Fruit fly (Drosophila melanogaster): ENCODE results near the gene RhoGAP68F.

Gene RhoGAP68F

DNA sequence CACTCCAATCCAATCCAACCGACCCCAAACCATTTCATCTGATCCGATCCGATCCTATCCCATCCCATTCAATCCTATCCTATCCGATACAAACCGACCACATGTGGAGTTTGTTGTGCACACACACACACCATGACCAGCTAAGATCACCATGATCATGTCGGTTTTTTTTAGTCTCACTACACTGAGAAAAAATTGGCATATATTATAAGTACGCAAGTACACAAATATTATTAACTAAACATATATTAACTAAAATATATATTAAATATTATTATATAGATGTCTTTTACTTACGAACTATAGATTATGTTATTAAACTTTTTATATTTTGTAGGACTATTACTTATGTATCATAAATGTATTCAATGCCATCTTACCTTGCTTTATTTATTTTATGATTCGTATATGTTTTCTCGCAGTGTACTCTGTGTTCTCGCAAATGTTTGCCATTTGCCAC is 36.7 kb upstream of the RhoGAP68F start (continued):
- TF ChIP-seq nom (GFP tag; optimal IDR thresholded peaks at IDR 0.05) (peak; percentile 16), insv (GFP tag; optimal IDR thresholded peaks at IDR 0.05) (peak in 1 of 2 experiments; percentile 29), D (optimal IDR thresholded peaks at IDR 0.05) (no peak), D (GFP tag; optimal IDR thresholded peaks at IDR 0.05) (peak; percentile 34), tio (GFP tag; optimal IDR thresholded peaks at IDR 0.05) (peak; percentile 4), btn (GFP tag; optimal IDR thresholded peaks at IDR 0.05) (no peak), CG7556 (GFP tag; optimal IDR thresholded peaks at IDR 0.05) (peak; percentile 32), dmrt11E (tag; optimal IDR thresholded peaks at IDR 0.05) (peak; percentile 77), zf30C (GFP tag; optimal IDR thresholded peaks at IDR 0.05) (peak; percentile 54), phol (tag; optimal IDR thresholded peaks at IDR 0.05) (peak; percentile 63), CG33213 (GFP tag; optimal IDR thresholded peaks at IDR 0.05) (no peak), zen (tag; optimal IDR thresholded peaks at IDR 0.05) (peak; percentile 56), ro (GFP tag; IDR thresholded peaks at IDR 0.05) (no peak), CG8388 (GFP tag; optimal IDR thresholded peaks at IDR 0.05) (peak; percentile 21), grau (tag; optimal IDR thresholded peaks at IDR 0.05) (peak; percentile 45), CG1602 (GFP tag; optimal IDR thresholded peaks at IDR 0.05) (peak; percentile 19), da (GFP tag; optimal IDR thresholded peaks at IDR 0.05) (no peak), gem (tag; optimal IDR thresholded peaks at IDR 0.05) (peak; percentile 68), CG12391 (tag; optimal IDR thresholded peaks at IDR 0.05) (peak; percentile 55), nmo (GFP tag; optimal IDR thresholded peaks at IDR 0.05) (peak; percentile 57), prd (optimal IDR thresholded peaks at IDR 0.05) (no peak), prd (GFP tag; IDR thresholded peaks at IDR 0.05) (peak; percentile 42; the same call in 1 of the 3 replicates), CG2202 (tag; optimal IDR thresholded peaks at IDR 0.05) (peak; percentile 21), CG17829 (tag; optimal IDR thresholded peaks at IDR 0.05) (peak; percentile 50), CG11085 (GFP tag; IDR thresholded peaks at IDR 0.05) (0 out of 2 replicates have a peak, but pooled peaks have one; percentile 12), CG10267 (tag; optimal IDR thresholded peaks at IDR 0.05) (peak; percentile 55), D19A (tag; optimal IDR thresholded peaks at IDR 0.05) (peak; percentile 28)

DNA sequence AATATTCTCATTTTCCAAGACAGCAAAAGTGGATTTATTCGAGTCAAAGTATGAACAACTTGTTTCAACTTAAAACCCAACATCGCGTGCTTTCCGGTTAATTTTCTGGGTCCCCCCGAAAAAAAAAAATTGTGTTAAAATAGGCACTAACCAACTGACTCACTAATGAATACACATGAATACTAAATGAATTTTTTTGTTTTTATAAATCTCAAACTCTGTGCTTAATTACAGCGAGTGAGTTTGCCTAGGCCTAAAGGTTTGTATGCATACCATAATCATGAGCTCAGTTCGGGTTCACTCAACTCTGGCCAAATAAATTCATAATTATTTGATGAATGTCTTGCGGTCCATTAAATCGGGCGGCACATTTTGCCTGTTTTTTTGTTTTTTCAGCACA is 31.3 kb upstream of the RhoGAP68F start:
- TF ChIP-seq NK7.1 (GFP tag; optimal IDR thresholded peaks at IDR 0.05) (no peak), croc (GFP tag; conservative IDR thresholded peaks at IDR 0.05) (no peak), Six4 (GFP tag; optimal IDR thresholded peaks at IDR 0.05) (no peak), Xrp1 (GFP tag; IDR thresholded peaks at IDR 0.05) (no peak), vvl (GFP tag; IDR thresholded peaks at IDR 0.05) (peak; percentile 53; the same call in 1 of the 2 replicates), sens (GFP tag) (peak; percentile 56), Awh (GFP tag; IDR thresholded peaks at IDR 0.05) (peak; percentile 52; the same call in 1 of the 2 replicates), sqz (GFP tag; optimal IDR thresholded peaks at IDR 0.05) (peak; percentile 70), Optix (GFP tag; IDR thresholded peaks at IDR 0.05) (no peak), CoRest (tag; optimal IDR thresholded peaks at IDR 0.05) (no peak), bsh (GFP tag; optimal IDR thresholded peaks at IDR 0.05) (no peak), sd (tag; optimal IDR thresholded peaks at IDR 0.05) (peak; percentile 43), chinmo (GFP tag; IDR thresholded peaks at IDR 0.05; ENCODE audit: partially characterized antibody) (0 out of 4 replicates have a peak, but pooled peaks have one; percentile 62)

Data from whole organism, embryonic.